ENCODE assay signal across 3 fruit fly cellular contexts in genomic region chrX:15162068-15162467, dm6.
TF ChIP-seq lines count a peak whose summit lies in the region.

No protein-coding gene starts in this region.

- TF ChIP-seq CTCF in whole organism, embryonic (GFP tag; optimal IDR thresholded peaks at IDR 0.05; lab: Kevin White, UChicago): no peak

TF ChIP-seq in whole organism, embryonic, 481 proteins besides CTCF, POLR2A, EP300 and RAD21:
- no peak for TF ChIP-seq Lpt (GFP tag; optimal IDR thresholded peaks at IDR 0.05; lab: Kevin White, UChicago)
- TF ChIP-seq sens (GFP tag; lab: Kevin White, UChicago): peak; percentile 53

TF ChIP-seq in whole organism, prepupa, 60 proteins besides CTCF, POLR2A, EP300 and RAD21:
- TF ChIP-seq svp (GFP tag; lab: Kevin White, UChicago): peak; percentile 23
- no peak for TF ChIP-seq CG6854 (GFP tag; optimal IDR thresholded peaks at IDR 0.05; lab: Kevin White, UChicago)
- no peak for TF ChIP-seq Smox (GFP tag; optimal IDR thresholded peaks at IDR 0.05; lab: Kevin White, UChicago)
- TF ChIP-seq CG7368 (GFP tag; optimal IDR thresholded peaks at IDR 0.05; lab: Kevin White, UChicago): no peak
- TF ChIP-seq OdsH (GFP tag; optimal IDR thresholded peaks at IDR 0.05; lab: Kevin White, UChicago): no peak
- no peak for TF ChIP-seq spab (GFP tag; optimal IDR thresholded peaks at IDR 0.05; lab: Kevin White, UChicago)
- no peak for TF ChIP-seq dac (GFP tag; optimal IDR thresholded peaks at IDR 0.05; lab: Kevin White, UChicago)
- TF ChIP-seq CG3032 (tag; optimal IDR thresholded peaks at IDR 0.05; lab: Kevin White, UChicago): no peak
- TF ChIP-seq lz (GFP tag; optimal IDR thresholded peaks at IDR 0.05; lab: Kevin White, UChicago): no peak
- no peak for TF ChIP-seq Sox15 (GFP tag; optimal IDR thresholded peaks at IDR 0.05; lab: Kevin White, UChicago)
- TF ChIP-seq pdm3 (GFP tag; optimal IDR thresholded peaks at IDR 0.05; lab: Kevin White, UChicago): no peak
- no peak for TF ChIP-seq cyc (GFP tag; optimal IDR thresholded peaks at IDR 0.05; lab: Kevin White, UChicago)
- TF ChIP-seq esn (GFP tag; optimal IDR thresholded peaks at IDR 0.05; lab: Kevin White, UChicago): peak; percentile 33
- no peak for TF ChIP-seq Ets96B (tag; optimal IDR thresholded peaks at IDR 0.05; lab: Kevin White, UChicago)
- TF ChIP-seq Blimp-1 (GFP tag; optimal IDR thresholded peaks at IDR 0.05; lab: Kevin White, UChicago): no peak
- TF ChIP-seq CG11762 (GFP tag; optimal IDR thresholded peaks at IDR 0.05; lab: Kevin White, UChicago; ENCODE audit: insufficient read depth): no peak
- TF ChIP-seq fkh (GFP tag; optimal IDR thresholded peaks at IDR 0.05; lab: Kevin White, UChicago): no peak
- no peak for TF ChIP-seq CG8319 (GFP tag; optimal IDR thresholded peaks at IDR 0.05; lab: Kevin White, UChicago)
- TF ChIP-seq fd59A (GFP tag; optimal IDR thresholded peaks at IDR 0.05; lab: Kevin White, UChicago): no peak
- no peak for TF ChIP-seq topi (GFP tag; optimal IDR thresholded peaks at IDR 0.05; lab: Kevin White, UChicago)
- TF ChIP-seq CG32006 (GFP tag; optimal IDR thresholded peaks at IDR 0.05; lab: Kevin White, UChicago): peak; percentile 39
- TF ChIP-seq CG8632 (GFP tag; optimal IDR thresholded peaks at IDR 0.05; lab: Kevin White, UChicago): no peak
- TF ChIP-seq CG10669 (GFP tag; optimal IDR thresholded peaks at IDR 0.05; lab: Kevin White, UChicago): no peak
- TF ChIP-seq eg (GFP tag; IDR thresholded peaks at IDR 0.05; lab: Robert Waterston, UW): no peak
- peak; percentile 67 for TF ChIP-seq Eip78C (GFP tag; lab: Kevin White, UChicago)
- TF ChIP-seq net (GFP tag; optimal IDR thresholded peaks at IDR 0.05; lab: Kevin White, UChicago): no peak
- no peak for TF ChIP-seq Hr39 (GFP tag; optimal IDR thresholded peaks at IDR 0.05; lab: Kevin White, UChicago)
- no peak for TF ChIP-seq ss (GFP tag; optimal IDR thresholded peaks at IDR 0.05; lab: Kevin White, UChicago)
- no peak for TF ChIP-seq Sox102F (GFP tag; optimal IDR thresholded peaks at IDR 0.05; lab: Kevin White, UChicago)
TF ChIP-seq in whole organism, prepupa: peak in this region for 4.

TF ChIP-seq in whole organism, pupa, 21 proteins besides CTCF, POLR2A, EP300 and RAD21:
- TF ChIP-seq CG14655 (GFP tag; optimal IDR thresholded peaks at IDR 0.05; lab: Kevin White, UChicago) (peak; percentile 0), D1 (tag; optimal IDR thresholded peaks at IDR 0.05; lab: Kevin White, UChicago) (no peak), CG10348 (GFP tag; IDR thresholded peaks at IDR 0.05; lab: Robert Waterston, UW) (no peak)
